Fruit fly (Drosophila melanogaster) whole organism, prepupa: ENCODE results near the gene CG14932.

Experiments
- CG10669 ChIP-seq: fragments of 200-800 bp; sonication (Bioruptor generic); optimal IDR thresholded peaks from 3 replicates; lab custom pipeline; 2018; ENCODE audit warnings: missing biosample characterization, mild to moderate bottlenecking, missing genetic modification characterization, moderate library complexity
- CG11294 ChIP-seq: fragments of 200-800 bp; sonication (Bioruptor generic); IDR thresholded peaks from 2 replicates; pipeline ENCODE4 v1.3.6; 2022; ENCODE audit warnings: missing biosample characterization, missing genetic modification characterization
- CG11762 ChIP-seq: fragments of 200-800 bp; sonication (Bioruptor generic); optimal IDR thresholded peaks from 3 replicates; lab custom pipeline; 2016; ENCODE audit warnings: missing biosample characterization, missing genetic modification characterization; ENCODE audit not compliant: insufficient read depth
- CG11902 ChIP-seq: fragments of 200-800 bp; sonication (Bioruptor generic); optimal IDR thresholded peaks from 3 replicates; lab custom pipeline; 2016; ENCODE audit warnings: missing biosample characterization, missing genetic modification characterization
- CG1621 ChIP-seq: fragments of 200-800 bp; sonication (Bioruptor generic); optimal IDR thresholded peaks from 3 replicates; lab custom pipeline; 2018; ENCODE audit warnings: missing biosample characterization, mild to moderate bottlenecking, missing genetic modification characterization
- CG31627 ChIP-seq: fragments of 200-800 bp; sonication (Bioruptor generic); optimal IDR thresholded peaks from 3 replicates; lab custom pipeline; 2016; ENCODE audit warnings: missing biosample characterization, missing genetic modification characterization
- CG32006 ChIP-seq: fragments of 200-800 bp; sonication (Bioruptor generic); optimal IDR thresholded peaks from 3 replicates; lab custom pipeline; 2017; ENCODE audit warnings: missing biosample characterization, mild to moderate bottlenecking, missing genetic modification characterization
- CG34406 ChIP-seq: fragments of 200-800 bp; sonication (Bioruptor generic); optimal IDR thresholded peaks from 3 replicates; lab custom pipeline; 2016; ENCODE audit warnings: missing biosample characterization, missing genetic modification characterization
- CG3919 ChIP-seq: fragments of 200-800 bp; sonication (Bioruptor generic); optimal IDR thresholded peaks from 3 replicates; lab custom pipeline; 2016; ENCODE audit warnings: missing biosample characterization, missing genetic modification characterization
- CG4318 ChIP-seq: fragments of 200-800 bp; sonication (Bioruptor generic); optimal IDR thresholded peaks from 3 replicates; lab custom pipeline; 2017; ENCODE audit warnings: missing biosample characterization, mild to moderate bottlenecking, missing genetic modification characterization
- CG6163 ChIP-seq: fragments of 200-800 bp; sonication (Bioruptor generic); IDR thresholded peaks from 3 replicates; pipeline ENCODE4 v1.3.6; 2022; ENCODE audit warnings: missing biosample characterization, missing genetic modification characterization
- CG6276 ChIP-seq: fragments of 200-800 bp; sonication (Bioruptor generic); optimal IDR thresholded peaks from 2 replicates; lab custom pipeline; 2017; ENCODE audit warnings: missing biosample characterization, mild to moderate bottlenecking, missing genetic modification characterization
- CG6792 ChIP-seq: fragments of 200-800 bp; sonication (Bioruptor generic); optimal IDR thresholded peaks from 3 replicates; lab custom pipeline; 2016; ENCODE audit warnings: missing biosample characterization, missing genetic modification characterization
- CG6808 ChIP-seq: fragments of 200-800 bp; sonication (Bioruptor generic); optimal IDR thresholded peaks from 3 replicates; lab custom pipeline; 2017; ENCODE audit warnings: missing biosample characterization, missing genetic modification characterization, mild to moderate bottlenecking, moderate library complexity, missing genetic modification reagents
- CG7368 ChIP-seq: fragments of 200-800 bp; sonication (Bioruptor generic); optimal IDR thresholded peaks from 3 replicates; lab custom pipeline; 2016; ENCODE audit warnings: missing biosample characterization, missing genetic modification characterization
- CG8319 ChIP-seq: fragments of 200-800 bp; sonication (Bioruptor generic); optimal IDR thresholded peaks from 3 replicates; lab custom pipeline; 2016; ENCODE audit warnings: missing biosample characterization, missing genetic modification characterization
- Eip75B ChIP-seq: fragments of 200-800 bp; sonication (Bioruptor generic); optimal IDR thresholded peaks from 3 replicates; lab custom pipeline; 2016; ENCODE audit warnings: missing biosample characterization, missing genetic modification characterization
- Eip93F ChIP-seq: fragments of 200-800 bp; sonication (Bioruptor generic); optimal IDR thresholded peaks from 2 replicates; lab custom pipeline; 2016; ENCODE audit warnings: missing biosample characterization, mild to moderate bottlenecking, missing genetic modification characterization
- Ets96B ChIP-seq: fragments of 200-800 bp; optimal IDR thresholded peaks from 2 replicates; lab custom pipeline; 2019; ENCODE audit warnings: missing biosample characterization, mild to moderate bottlenecking, missing genetic modification characterization, moderate library complexity
- Gug ChIP-seq: fragments of 200-800 bp; sonication (Bioruptor generic); IDR thresholded peaks from 2 replicates; pipeline ENCODE4 v1.3.6; 2022; ENCODE audit warnings: missing biosample characterization, missing genetic modification characterization
- Hr38 ChIP-seq: sonication (Bioruptor generic); optimal IDR thresholded peaks from 2 replicates; lab custom pipeline; 2016; ENCODE audit warnings: missing biosample characterization, missing genetic modification characterization
- Hr39 ChIP-seq: fragments of 200-800 bp; sonication (Bioruptor generic); optimal IDR thresholded peaks from 2 replicates; lab custom pipeline; 2016; ENCODE audit warnings: missing biosample characterization, missing genetic modification characterization
- Lpt ChIP-seq: fragments of 200-800 bp; sonication (Bioruptor generic); optimal IDR thresholded peaks from 3 replicates; lab custom pipeline; 2016; ENCODE audit warnings: missing biosample characterization, missing genetic modification characterization
- Met ChIP-seq: fragments of 200-800 bp; sonication (Bioruptor generic); optimal IDR thresholded peaks from 3 replicates; lab custom pipeline; 2016; ENCODE audit warnings: missing biosample characterization, missing genetic modification characterization
- Smox ChIP-seq: fragments of 200-800 bp; sonication (Bioruptor generic); optimal IDR thresholded peaks from 3 replicates; lab custom pipeline; 2016; ENCODE audit warnings: missing biosample characterization, missing genetic modification characterization
- Sox14 ChIP-seq: fragments of 200-800 bp; sonication (Bioruptor generic); optimal IDR thresholded peaks from 3 replicates; lab custom pipeline; 2016; ENCODE audit warnings: missing biosample characterization, missing genetic modification characterization
- achi ChIP-seq: fragments of 200-800 bp; sonication (Bioruptor generic); optimal IDR thresholded peaks from 3 replicates; lab custom pipeline; 2016; ENCODE audit warnings: missing biosample characterization, missing genetic modification characterization
- acj6 ChIP-seq: fragments of 200-800 bp; sonication (Bioruptor generic); optimal IDR thresholded peaks from 3 replicates; lab custom pipeline; 2016; ENCODE audit warnings: missing biosample characterization, missing genetic modification characterization
- cyc ChIP-seq: fragments of 200-800 bp; sonication (Bioruptor generic); optimal IDR thresholded peaks from 3 replicates; lab custom pipeline; 2016; ENCODE audit warnings: missing biosample characterization, missing genetic modification characterization
- dac ChIP-seq: fragments of 200-800 bp; sonication (Bioruptor generic); optimal IDR thresholded peaks from 2 replicates; lab custom pipeline; 2017; ENCODE audit warnings: missing biosample characterization, mild to moderate bottlenecking, missing genetic modification characterization
- esn ChIP-seq: fragments of 200-800 bp; sonication (Bioruptor generic); optimal IDR thresholded peaks from 2 replicates; lab custom pipeline; 2016; ENCODE audit warnings: missing biosample characterization, mild to moderate bottlenecking, missing genetic modification characterization, moderate library complexity
- fd85E ChIP-seq: fragments of 200-800 bp; sonication (Bioruptor generic); optimal IDR thresholded peaks from 3 replicates; lab custom pipeline; 2016; ENCODE audit warnings: missing biosample characterization, missing genetic modification characterization
- fkh ChIP-seq: fragments of 200-800 bp; sonication (Bioruptor generic); optimal IDR thresholded peaks from 3 replicates; lab custom pipeline; 2017; ENCODE audit warnings: missing biosample characterization, mild to moderate bottlenecking, missing genetic modification characterization, moderate library complexity
- lz ChIP-seq: fragments of 200-800 bp; sonication (Bioruptor generic); optimal IDR thresholded peaks from 3 replicates; lab custom pipeline; 2016; ENCODE audit warnings: missing biosample characterization, missing genetic modification characterization
- spab ChIP-seq: fragments of 200-800 bp; sonication (Bioruptor generic); optimal IDR thresholded peaks from 2 replicates; lab custom pipeline; 2017; ENCODE audit warnings: missing biosample characterization, mild to moderate bottlenecking, missing genetic modification characterization, missing genetic modification reagents
- ss ChIP-seq, 2 experiments: fragments of 200-800 bp; sonication (Bioruptor generic); optimal IDR thresholded peaks; 2 replicates in 1 of 2; 3 replicates in 1 of 2; lab custom pipeline; 2017 to 2018; ENCODE audit warnings: mild to moderate bottlenecking in 2 of 2, missing biosample characterization in 2 of 2, missing genetic modification characterization in 2 of 2, moderate library complexity in 1 of 2
- svp ChIP-seq: fragments of 200-800 bp; sonication (Bioruptor generic); peaks from one replicate; lab custom pipeline; 2016; ENCODE audit warnings: missing biosample characterization, missing genetic modification characterization
- vri ChIP-seq: fragments of 200-800 bp; sonication (Bioruptor generic); optimal IDR thresholded peaks from 3 replicates; lab custom pipeline; 2016; ENCODE audit warnings: missing biosample characterization, mild to moderate bottlenecking, missing genetic modification characterization

Gene CG14932

dm6 chr2L:11789690-11790089 lies at the start of gene CG14932:
Gene CG14932, plus strand, starts transcription at chr2L:11789919.
- no peak for TF ChIP-seq CG11294 (GFP tag; lab: Robert Waterston, UW)
- TF ChIP-seq achi (GFP tag; lab: Kevin White, UChicago): no peak
- no peak for TF ChIP-seq CG6163 (GFP tag; lab: Robert Waterston, UW)
- TF ChIP-seq Eip75B (GFP tag; lab: Kevin White, UChicago): no peak
- no peak for TF ChIP-seq Sox14
- no peak for TF ChIP-seq Hr39 (GFP tag; lab: Kevin White, UChicago)
- no peak for TF ChIP-seq fd85E
- no peak for TF ChIP-seq CG7368 (GFP tag; lab: Kevin White, UChicago)
- TF ChIP-seq CG8319 (GFP tag; lab: Kevin White, UChicago): no peak
- TF ChIP-seq cyc (GFP tag; lab: Kevin White, UChicago): no peak
- no peak for TF ChIP-seq CG32006
- no peak for TF ChIP-seq Ets96B (tag; lab: Kevin White, UChicago)
- TF ChIP-seq ss (GFP tag; optimal IDR thresholded peaks at IDR 0.05; lab: Kevin White, UChicago): no peak
- TF ChIP-seq dac (GFP tag; lab: Kevin White, UChicago): no peak
- TF ChIP-seq CG31627 (GFP tag; lab: Kevin White, UChicago): no peak

DNA sequence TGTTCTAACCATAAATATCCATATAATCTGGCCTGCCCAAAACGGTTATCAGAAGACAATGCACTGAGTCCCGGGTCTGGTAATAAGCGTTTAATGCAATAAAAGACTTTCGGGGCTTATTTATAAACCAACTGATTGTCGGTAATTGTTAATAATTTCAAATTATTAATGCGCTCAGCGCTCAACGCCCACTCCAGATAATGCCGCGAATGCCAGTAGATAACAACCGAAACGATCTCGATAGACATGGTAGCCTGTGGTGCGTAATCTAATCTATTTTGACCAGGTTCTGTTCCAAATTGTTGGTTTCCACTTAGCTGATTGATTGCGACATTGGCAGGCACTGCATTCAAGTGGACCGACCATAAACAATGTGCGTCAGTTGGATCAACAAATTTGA lies 49.1 kb upstream of the CG14932 start:
- no peak for TF ChIP-seq CG6163 (GFP tag; lab: Robert Waterston, UW)
- no peak for TF ChIP-seq Hr38 (GFP tag; lab: Kevin White, UChicago)
- no peak for TF ChIP-seq CG3919 (GFP tag; lab: Kevin White, UChicago)
- no peak for TF ChIP-seq CG6808
- no peak for TF ChIP-seq spab
- TF ChIP-seq CG6792: no peak
- TF ChIP-seq Gug (GFP tag; lab: Robert Waterston, UW): no peak
- peak; percentile 25 for TF ChIP-seq Eip93F (GFP tag; lab: Kevin White, UChicago)
- peak; percentile 86 for TF ChIP-seq vri
- no peak for TF ChIP-seq Eip75B (GFP tag; lab: Kevin White, UChicago)
- no peak for TF ChIP-seq fkh

dm6 chr2L:11753455-11753854 lies 36.3 kb upstream of the CG14932 start, which contains the start of gene CG42470:
Gene CG42470, minus strand, starts transcription at chr2L:11753555.
- TF ChIP-seq CG6792: no peak
- peak; percentile 27 for TF ChIP-seq svp (GFP tag; lab: Kevin White, UChicago)

- no peak for TF ChIP-seq CG8319 (GFP tag; lab: Kevin White, UChicago)
- no peak for TF ChIP-seq Eip75B (GFP tag; lab: Kevin White, UChicago)
- TF ChIP-seq lz: no peak
- TF ChIP-seq CG11762 (GFP tag; lab: Kevin White, UChicago): no peak
- TF ChIP-seq CG34406 (GFP tag; lab: Kevin White, UChicago): no peak
- no peak for TF ChIP-seq Met (GFP tag; lab: Kevin White, UChicago)
- no peak for TF ChIP-seq CG1621 (tag; lab: Kevin White, UChicago)
- no peak for TF ChIP-seq esn (GFP tag; lab: Kevin White, UChicago)
These were observed 35.8 kb upstream of the CG14932 start, which contains the start of gene CG42471 for dm6 chr2L:11753922-11754321. Gene CG42471, minus strand, starts transcription at chr2L:11754022.

DNA sequence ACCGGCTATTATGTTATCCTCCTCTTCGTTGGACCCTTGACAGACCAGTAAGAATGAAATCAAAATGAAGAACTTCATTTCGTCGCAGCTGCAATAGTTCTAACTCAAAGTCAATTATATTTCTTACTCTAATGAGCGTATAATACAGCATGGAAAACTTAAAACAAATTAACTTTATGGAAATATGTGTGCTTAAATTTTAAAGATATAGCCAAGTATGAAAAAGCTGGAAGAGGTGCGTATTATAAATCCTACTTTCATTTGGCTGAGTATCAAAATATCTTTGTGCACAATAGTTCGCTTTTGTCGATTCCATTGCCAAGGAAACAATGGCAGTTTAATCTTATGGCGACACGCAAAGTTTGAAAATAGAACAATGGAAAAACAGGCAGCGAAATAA lies 35.3 kb upstream of the CG14932 start, which contains the start of gene Sfp33A1:
Sfp33A1 (minus strand) TSS at position 101 of the 400 bp plus-strand sequence.
- TF ChIP-seq CG32006: no peak
- TF ChIP-seq CG10669: no peak
- TF ChIP-seq svp (GFP tag; lab: Kevin White, UChicago): no peak
- no peak for TF ChIP-seq Gug (GFP tag; lab: Robert Waterston, UW)
- no peak for TF ChIP-seq CG1621 (tag; lab: Kevin White, UChicago)
- no peak for TF ChIP-seq Smox
- no peak for TF ChIP-seq Met (GFP tag; lab: Kevin White, UChicago)
- no peak for TF ChIP-seq CG34406 (GFP tag; lab: Kevin White, UChicago)
- no peak for TF ChIP-seq CG4318
- TF ChIP-seq acj6 (GFP tag; lab: Kevin White, UChicago): no peak
- TF ChIP-seq Hr39 (GFP tag; lab: Kevin White, UChicago): no peak
- TF ChIP-seq CG6808: no peak
- TF ChIP-seq CG6276: no peak
- no peak for TF ChIP-seq CG6163 (GFP tag; lab: Robert Waterston, UW)
- no peak for TF ChIP-seq CG3919 (GFP tag; lab: Kevin White, UChicago)
- TF ChIP-seq cyc (GFP tag; lab: Kevin White, UChicago): no peak
- no peak for TF ChIP-seq Lpt
- TF ChIP-seq CG31627 (GFP tag; lab: Kevin White, UChicago): no peak
- no peak for TF ChIP-seq CG11902
